Worm (Caenorhabditis elegans) whole organism, L1 larva: ENCODE data around the gene Y75B8A.39.

Experiments used
- C16A3.4 ChIP-seq: fragments of 150-350 bp; optimal IDR thresholded peaks from 2 replicates; lab custom pipeline; 2014; ENCODE audit warnings: missing biosample characterization, missing genetic modification characterization
- C34B4.2 ChIP-seq: sonication (generic microtip); optimal IDR thresholded peaks from 2 replicates; lab custom pipeline; 2017; ENCODE audit warnings: mild to moderate bottlenecking, missing genetic modification characterization, missing compliant biosample characterization
- F16B12.6 ChIP-seq: fragments of 150-350 bp; optimal IDR thresholded peaks from 2 replicates; lab custom pipeline; 2014; ENCODE audit warnings: missing biosample characterization, missing genetic modification characterization
- aha-1 ChIP-seq: fragments of 150-350 bp; optimal IDR thresholded peaks from 2 replicates; lab custom pipeline; 2014; ENCODE audit warnings: missing biosample characterization, missing genetic modification characterization
- aly-2 ChIP-seq: fragments of 150-350 bp; optimal IDR thresholded peaks from 2 replicates; lab custom pipeline; 2014; ENCODE audit warnings: missing biosample characterization, missing genetic modification characterization
- blmp-1 ChIP-seq: fragments of 150-350 bp; optimal IDR thresholded peaks from 2 replicates; lab custom pipeline; 2014; ENCODE audit warnings: missing biosample characterization, missing genetic modification characterization
- ceh-82 ChIP-seq, 3 experiments: fragments of 150-350 bp in 1 of 3; sonication (generic microtip) in 2 of 3; optimal IDR thresholded peaks; 2 replicates each; lab custom pipeline; 2014 to 2017; ENCODE audit warnings: missing biosample characterization in 3 of 3, missing genetic modification characterization in 3 of 3
- ceh-90 ChIP-seq: sonication (generic microtip); optimal IDR thresholded peaks from 2 replicates; lab custom pipeline; 2016; ENCODE audit warnings: missing genetic modification characterization, missing compliant biosample characterization
- dpl-1 ChIP-seq, 3 experiments: fragments of 150-350 bp in 2 of 3; sonication (generic microtip) in 1 of 3; optimal IDR thresholded peaks; 2 replicates each; lab custom pipeline; 2014 to 2017; ENCODE audit warnings: missing biosample characterization in 3 of 3, missing genetic modification characterization in 3 of 3, missing genetic modification reagents in 3 of 3
- dsc-1 ChIP-seq: sonication (generic microtip); optimal IDR thresholded peaks from 2 replicates; lab custom pipeline; 2016; ENCODE audit warnings: mild to moderate bottlenecking, missing genetic modification characterization, missing compliant biosample characterization
- efl-1 ChIP-seq, 4 experiments: fragments of 150-350 bp; optimal IDR thresholded peaks in 3 of 4; peaks in 1 of 4; 1 replicate in 1 of 4; 2 replicates in 3 of 4; lab custom pipeline; 2014; ENCODE audit warnings: missing biosample characterization in 2 of 4, missing genetic modification characterization in 2 of 4, missing genetic modification reagents in 2 of 4
- egl-13 ChIP-seq: sonication (generic microtip); optimal IDR thresholded peaks from 2 replicates; lab custom pipeline; 2016; ENCODE audit warnings: missing genotype, missing genetic modification reagents, missing genetic modification characterization, missing compliant biosample characterization
- egl-27 ChIP-seq, 2 experiments: fragments of 150-350 bp in 1 of 2; sonication (generic microtip); optimal IDR thresholded peaks; 3 replicates each; lab custom pipeline; 2017 to 2018; ENCODE audit warnings: missing biosample characterization in 2 of 2, missing genetic modification characterization in 2 of 2, missing genetic modification reagents in 2 of 2
- elt-3 ChIP-seq, 6 experiments: fragments of 150-350 bp in 1 of 6; sonication (generic microtip); optimal IDR thresholded peaks; 2 replicates each; lab custom pipeline; 2017 to 2018; ENCODE audit warnings: missing biosample characterization in 6 of 6, missing genetic modification characterization in 6 of 6, inconsistent platforms in 1 of 6
- fkh-10 ChIP-seq: sonication (generic microtip); optimal IDR thresholded peaks from 2 replicates; lab custom pipeline; 2017; ENCODE audit warnings: missing biosample characterization, missing genetic modification reagents, missing genetic modification characterization
- fkh-4 ChIP-seq: sonication (generic microtip); optimal IDR thresholded peaks from 2 replicates; lab custom pipeline; 2016; ENCODE audit warnings: missing compliant biosample characterization, missing genetic modification characterization, borderline replicate concordance
- grh-1 ChIP-seq: fragments of 200-800 bp; sonication (Bioruptor generic); IDR thresholded peaks from 2 replicates; pipeline ENCODE4 v1.3.6; 2022; ENCODE audit warnings: missing genetic modification reagents, missing genetic modification characterization, missing compliant biosample characterization
- hpl-2 ChIP-seq: fragments of 150-350 bp; optimal IDR thresholded peaks from 2 replicates; lab custom pipeline; 2014; ENCODE audit warnings: missing biosample characterization, missing genetic modification reagents, missing genetic modification characterization
- irx-1 ChIP-seq: sonication (generic microtip); optimal IDR thresholded peaks from 2 replicates; lab custom pipeline; 2016; ENCODE audit warnings: missing genetic modification characterization, missing compliant biosample characterization
- isw-1 ChIP-seq: fragments of 200-800 bp; sonication (Bioruptor generic); IDR thresholded peaks from 2 replicates; pipeline ENCODE4 v1.3.6; 2022; ENCODE audit warnings: missing genetic modification characterization, missing compliant biosample characterization
- lin-35 ChIP-seq, 2 experiments: fragments of 150-350 bp; optimal IDR thresholded peaks; 2 replicates each; lab custom pipeline; 2014; ENCODE audit warnings: missing biosample characterization in 2 of 2, missing genetic modification characterization in 2 of 2, missing genetic modification reagents in 2 of 2
- lsy-2 ChIP-seq, 2 experiments: fragments of 150-350 bp; optimal IDR thresholded peaks; 2 replicates each; lab custom pipeline; 2014; ENCODE audit warnings: missing biosample characterization in 2 of 2, missing genetic modification characterization in 2 of 2
- mab-9 ChIP-seq: fragments of 200-800 bp; sonication (Bioruptor generic); IDR thresholded peaks from 2 replicates; pipeline ENCODE4 v1.3.6; 2022; ENCODE audit warnings: missing genetic modification reagents, missing genetic modification characterization, missing compliant biosample characterization
- nhr-11 ChIP-seq: fragments of 150-350 bp; optimal IDR thresholded peaks from 2 replicates; lab custom pipeline; 2014; ENCODE audit warnings: missing biosample characterization, missing genetic modification characterization
- nhr-19 ChIP-seq: fragments of 200-800 bp; sonication (Bioruptor generic); conservative IDR thresholded peaks from 2 replicates; pipeline ENCODE4 v1.3.6; 2022; ENCODE audit warnings: missing genetic modification characterization, missing compliant biosample characterization
- nhr-237 ChIP-seq: fragments of 150-350 bp; optimal IDR thresholded peaks from 2 replicates; lab custom pipeline; 2014; ENCODE audit warnings: missing biosample characterization, missing genetic modification characterization
- nhr-47 ChIP-seq: sonication (generic microtip); optimal IDR thresholded peaks from 2 replicates; lab custom pipeline; 2016; ENCODE audit warnings: mild to moderate bottlenecking, missing genetic modification characterization, moderate library complexity, missing compliant biosample characterization
- pag-3 ChIP-seq: sonication (generic microtip); optimal IDR thresholded peaks from 2 replicates; lab custom pipeline; 2017; ENCODE audit warnings: missing genetic modification characterization, mild to moderate bottlenecking, missing compliant biosample characterization, antibody characterized with exemption, borderline replicate concordance; ENCODE audit not compliant: insufficient read depth
- pax-3 ChIP-seq: fragments of 200-800 bp; sonication (Bioruptor generic); optimal IDR thresholded peaks from 2 replicates; lab custom pipeline; 2018; ENCODE audit warnings: mild to moderate bottlenecking, missing genetic modification characterization, moderate library complexity, missing compliant biosample characterization
- skn-1 ChIP-seq: fragments of 150-350 bp; optimal IDR thresholded peaks from 2 replicates; lab custom pipeline; 2014; ENCODE audit warnings: missing biosample characterization, missing genetic modification characterization
- snu-23 ChIP-seq: sonication (generic microtip); optimal IDR thresholded peaks from 2 replicates; lab custom pipeline; 2016; ENCODE audit warnings: missing genetic modification characterization, missing compliant biosample characterization
- sox-4 ChIP-seq: sonication (generic microtip); optimal IDR thresholded peaks from 2 replicates; lab custom pipeline; 2016; ENCODE audit warnings: missing genetic modification characterization, missing compliant biosample characterization
- sptf-1 ChIP-seq: fragments of 150-350 bp; optimal IDR thresholded peaks from 2 replicates; lab custom pipeline; 2014; ENCODE audit warnings: missing biosample characterization, missing genetic modification characterization
- tbx-2 ChIP-seq: sonication (generic microtip); optimal IDR thresholded peaks from 2 replicates; lab custom pipeline; 2016; ENCODE audit warnings: missing genetic modification characterization, missing compliant biosample characterization
- unc-130 ChIP-seq: fragments of 150-350 bp; optimal IDR thresholded peaks from 2 replicates; lab custom pipeline; 2017; ENCODE audit warnings: missing biosample characterization, missing genetic modification characterization, inconsistent platforms
- unc-86 ChIP-seq: sonication (generic microtip); optimal IDR thresholded peaks from 2 replicates; lab custom pipeline; 2016; ENCODE audit warnings: missing genetic modification characterization, missing compliant biosample characterization
- vab-15 ChIP-seq: sonication (generic microtip); optimal IDR thresholded peaks from 2 replicates; lab custom pipeline; 2017; ENCODE audit warnings: missing genotype, mild to moderate bottlenecking, missing genetic modification characterization, missing compliant biosample characterization
- xbp-1 ChIP-seq: sonication (generic microtip); optimal IDR thresholded peaks from 2 replicates; lab custom pipeline; 2016; ENCODE audit warnings: missing genetic modification characterization, missing compliant biosample characterization
- zag-1 ChIP-seq: fragments of 150-350 bp; optimal IDR thresholded peaks from 2 replicates; lab custom pipeline; 2014; ENCODE audit warnings: missing biosample characterization, missing genetic modification characterization
- zip-4 ChIP-seq: fragments of 200-800 bp; sonication (Bioruptor generic); optimal IDR thresholded peaks from 2 replicates; lab custom pipeline; 2018; ENCODE audit warnings: mild to moderate bottlenecking, missing genetic modification characterization, moderate library complexity, missing compliant biosample characterization
- ztf-4 ChIP-seq: fragments of 150-350 bp; optimal IDR thresholded peaks from 2 replicates; lab custom pipeline; 2014; ENCODE audit warnings: missing biosample characterization, missing genetic modification characterization

The Y75B8A.39 gene

ce11 chrIII:12273598-12274090, 39.3 kb upstream of the Y75B8A.39 start, which contains the start of the genes Y75B8A.24 and Y75B8A.25 (continued):
- TF ChIP-seq xbp-1 (tag; lab: Kevin White, UChicago) (peak; percentile 88), ztf-4 (tag; lab: Kevin White, UChicago) (no peak), C16A3.4 (tag; lab: Kevin White, UChicago) (peak; percentile 21), hpl-2 (no peak), pax-3 (tag; lab: Kevin White, UChicago) (peak; percentile 85)

ce11 chrIII:12278766-12279165, 34.2 kb upstream of the Y75B8A.39 start:
- TF ChIP-seq unc-86 (no peak), zip-4 (GFP tag; lab: Kevin White, UChicago) (no peak), unc-130 (tag; lab: Kevin White, UChicago) (no peak), nhr-11 (tag; lab: Kevin White, UChicago) (no peak), sox-4 (no peak), pax-3 (tag; lab: Kevin White, UChicago) (no peak), sptf-1 (no peak), zag-1 (tag; lab: Kevin White, UChicago) (no peak), C16A3.4 (tag; lab: Kevin White, UChicago) (no peak), F16B12.6 (no peak), C34B4.2 (no peak), nhr-237 (tag; lab: Kevin White, UChicago) (no peak), ceh-90 (tag; lab: Kevin White, UChicago) (peak; percentile 11), aly-2 (tag; lab: Kevin White, UChicago) (no peak), pag-3 (no peak), fkh-10 (GFP tag; lab: Kevin White, UChicago) (no peak), irx-1 (tag; lab: Kevin White, UChicago) (peak; percentile 2), ceh-82 (tag; optimal IDR thresholded peaks at IDR 0.05; lab: Kevin White, UChicago) (peak in 1 of 3 experiments; percentile 7), blmp-1 (tag; lab: Kevin White, UChicago) (no peak), grh-1 (GFP tag; lab: Robert Waterston, UW) (no peak), nhr-19 (GFP tag; lab: Robert Waterston, UW) (peak; percentile 22; the same call in 1 of the 2 replicates), elt-3 (tag; optimal IDR thresholded peaks at IDR 0.05; lab: Kevin White, UChicago) (no peak), egl-13 (tag; lab: Kevin White, UChicago) (no peak), lsy-2 (tag; optimal IDR thresholded peaks at IDR 0.05; lab: Kevin White, UChicago) (peak; percentile 23 to 45), fkh-4 (tag; lab: Kevin White, UChicago) (no peak), nhr-47 (tag; lab: Kevin White, UChicago) (no peak), vab-15 (tag; lab: Kevin White, UChicago) (no peak), aha-1 (tag; lab: Kevin White, UChicago) (no peak), mab-9 (GFP tag; lab: Robert Waterston, UW) (no peak), skn-1 (peak; percentile 40), lin-35 (GFP tag; optimal IDR thresholded peaks at IDR 0.05; lab: Kevin White, UChicago) (peak; percentile 87 to 92), egl-27 (tag; optimal IDR thresholded peaks at IDR 0.05; lab: Kevin White, UChicago) (no peak), xbp-1 (tag; lab: Kevin White, UChicago) (no peak), dpl-1 (GFP tag; optimal IDR thresholded peaks at IDR 0.05; lab: Kevin White, UChicago) (peak; percentile 82 to 87 (median 87)), isw-1 (GFP tag; lab: Robert Waterston, UW) (peak; percentile 17; the same call in 1 of the 2 replicates), efl-1 (optimal IDR thresholded peaks at IDR 0.05; lab: Kevin White, UChicago) (peak in 1 of 2 experiments; percentile 92), efl-1 (GFP tag; optimal IDR thresholded peaks at IDR 0.05 in 1 of 2; lab: Kevin White, UChicago) (peak; percentile 88 to 99), dsc-1 (tag; lab: Kevin White, UChicago) (peak; percentile 24), snu-23 (GFP tag; lab: Kevin White, UChicago) (peak; percentile 36), tbx-2 (tag; lab: Kevin White, UChicago) (peak; percentile 18)
- TF ChIP-seq, all 84 proteins: peak for 13
